Worm (Caenorhabditis elegans): Measurements from ENCODE around the gene rps-27.

- TF ChIP-seq tbx-8 (GFP tag; optimal IDR thresholded peaks at IDR 0.05) (no peak), pha-4 (tag; optimal IDR thresholded peaks at IDR 0.05) (no peak), elt-1 (tag; optimal IDR thresholded peaks at IDR 0.05; ENCODE audit: borderline replicate concordance, insufficient read depth) (no peak), sptf-1 (tag; optimal IDR thresholded peaks at IDR 0.05) (no peak), drap-1 (GFP tag; optimal IDR thresholded peaks at IDR 0.05) (no peak), lin-13 (tag; optimal IDR thresholded peaks at IDR 0.05) (no peak), cnd-1 (tag; optimal IDR thresholded peaks at IDR 0.05) (no peak), nhr-76 (tag; optimal IDR thresholded peaks at IDR 0.05) (no peak), ces-1 (GFP tag; optimal IDR thresholded peaks at IDR 0.05) (no peak)
These were observed 26.3 kb upstream of the rps-27 start for ce11 chrV:130186-130585.

Data from whole organism, mixed stage, embryonic.